Fruit fly (Drosophila melanogaster): ENCODE measurements around the gene EloB.

DNA sequence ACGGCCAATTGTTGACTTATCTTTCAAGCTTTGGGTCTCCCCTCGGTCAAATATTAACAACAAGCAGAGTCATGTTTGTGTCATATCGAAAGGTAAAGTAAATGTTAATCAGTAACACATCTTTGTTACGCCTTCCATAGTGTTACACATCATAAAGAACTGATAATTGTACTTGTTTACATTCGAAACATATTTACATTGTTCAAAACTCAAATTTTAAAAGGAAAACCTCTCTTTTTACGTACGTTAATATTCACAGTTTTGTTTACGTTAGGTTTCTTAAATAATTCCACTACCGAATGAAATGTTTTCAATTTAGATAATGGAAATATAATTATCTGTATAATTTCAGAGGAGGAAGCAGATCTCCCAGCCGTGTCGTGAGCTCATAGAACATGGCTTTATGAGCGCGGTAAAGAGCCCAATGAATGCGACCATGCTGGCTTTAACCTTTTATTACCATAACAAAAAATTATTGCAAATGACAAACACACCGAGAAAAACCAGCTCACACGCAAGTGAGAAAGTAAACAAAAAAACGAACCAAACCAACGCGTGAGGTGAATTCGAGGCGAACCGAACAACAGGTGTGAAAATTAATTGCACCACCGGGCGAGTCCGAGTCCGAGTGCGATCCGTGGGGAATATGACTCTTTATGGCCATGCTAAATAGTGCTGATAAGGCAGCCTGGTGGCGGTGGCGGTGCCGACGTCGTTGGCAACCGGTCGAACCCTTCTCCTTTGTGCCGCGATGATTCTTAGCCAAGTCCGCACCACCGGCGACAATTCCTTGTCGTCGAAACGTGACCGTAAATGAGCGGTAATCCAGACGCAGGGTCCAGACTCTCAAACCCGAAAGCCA, 37.1 kb downstream of the EloB start:
- TF ChIP-seq CG8478 (optimal IDR thresholded peaks at IDR 0.05) (no peak), CTCF (optimal IDR thresholded peaks at IDR 0.05) (no peak)
